Worm (Caenorhabditis elegans) whole organism, young adult: Measurements from ENCODE around the gene R05G6.5.

Experiments used
- B0261.1 ChIP-seq: sonication (generic microtip); optimal IDR thresholded peaks from 2 replicates; lab custom pipeline; 2016; ENCODE audit warnings: mild to moderate bottlenecking, missing genetic modification characterization, moderate library complexity, missing compliant biosample characterization
- B0336.3 ChIP-seq: fragments of 200-800 bp; sonication (Bioruptor generic); IDR thresholded peaks from 2 replicates; pipeline ENCODE4 v1.3.6; 2022; ENCODE audit warnings: missing genetic modification characterization, missing compliant biosample characterization
- C17E4.6 ChIP-seq: fragments of 200-800 bp; sonication (Bioruptor generic); IDR thresholded peaks from 2 replicates; pipeline ENCODE4 v1.3.6; 2022; ENCODE audit warnings: missing genetic modification reagents, missing genetic modification characterization, missing compliant biosample characterization
- D2030.7 ChIP-seq: fragments of 200-800 bp; sonication (Bioruptor generic); IDR thresholded peaks from 2 replicates; pipeline ENCODE4 v1.3.6; 2022; ENCODE audit warnings: missing genetic modification reagents, missing genetic modification characterization, missing compliant biosample characterization
- F33H1.4 ChIP-seq: fragments of 200-800 bp; sonication (Bioruptor generic); IDR thresholded peaks from 2 replicates; pipeline ENCODE4 v1.3.6; 2022; ENCODE audit warnings: missing genetic modification reagents, missing genetic modification characterization, missing compliant biosample characterization
- F39B2.1 ChIP-seq: fragments of 200-800 bp; sonication (Bioruptor generic); IDR thresholded peaks from 2 replicates; pipeline ENCODE4 v1.3.6; 2022; ENCODE audit warnings: missing genetic modification reagents, missing genetic modification characterization, missing compliant biosample characterization
- F49E8.2 ChIP-seq: sonication (generic microtip); optimal IDR thresholded peaks from 3 replicates; lab custom pipeline; 2017; ENCODE audit warnings: missing genetic modification characterization, mild to moderate bottlenecking, missing compliant biosample characterization, antibody characterized with exemption, moderate library complexity; ENCODE audit not compliant: insufficient read depth
- F52B5.7 ChIP-seq: sonication (generic microtip); optimal IDR thresholded peaks from 2 replicates; lab custom pipeline; 2016; ENCODE audit warnings: mild to moderate bottlenecking, missing genetic modification characterization, missing compliant biosample characterization
- F57C9.4 ChIP-seq: sonication (generic microtip); optimal IDR thresholded peaks from 2 replicates; lab custom pipeline; 2017; ENCODE audit warnings: mild to moderate bottlenecking, missing genetic modification characterization, missing compliant biosample characterization
- K12H6.12 ChIP-seq: fragments of 200-800 bp; sonication (Bioruptor generic); optimal IDR thresholded peaks from 2 replicates; lab custom pipeline; 2018; ENCODE audit warnings: mild to moderate bottlenecking, missing genetic modification characterization, missing compliant biosample characterization
- Y79H2A.3 ChIP-seq: fragments of 200-800 bp; sonication (Bioruptor generic); conservative IDR thresholded peaks from 2 replicates; pipeline ENCODE4 v1.3.6; 2022; ENCODE audit warnings: missing genetic modification reagents, missing genetic modification characterization, missing compliant biosample characterization
- Y95B8A.8 ChIP-seq: fragments of 200-800 bp; sonication (Bioruptor generic); IDR thresholded peaks from 2 replicates; pipeline ENCODE4 v1.3.6; 2022; ENCODE audit warnings: missing genetic modification reagents, missing genetic modification characterization, missing compliant biosample characterization
- ZK185.1 ChIP-seq: sonication (generic microtip); optimal IDR thresholded peaks from 2 replicates; lab custom pipeline; 2016; ENCODE audit warnings: mild to moderate bottlenecking, missing genetic modification characterization, missing compliant biosample characterization; ENCODE audit not compliant: poor library complexity, severe bottlenecking
- aptf-3 ChIP-seq: fragments of 200-800 bp; sonication (Bioruptor generic); IDR thresholded peaks from 2 replicates; pipeline ENCODE4 v1.3.6; 2022; ENCODE audit warnings: missing genetic modification characterization, missing compliant biosample characterization
- attf-6 ChIP-seq: fragments of 200-800 bp; sonication (Bioruptor generic); IDR thresholded peaks from 2 replicates; pipeline ENCODE4 v1.3.6; 2022; ENCODE audit warnings: missing genetic modification reagents, missing genetic modification characterization, missing compliant biosample characterization
- ccch-3 ChIP-seq: fragments of 200-800 bp; sonication (Bioruptor generic); optimal IDR thresholded peaks from 2 replicates; lab custom pipeline; 2018; ENCODE audit warnings: mild to moderate bottlenecking, missing genetic modification characterization, missing compliant biosample characterization
- cebp-1 ChIP-seq, 2 experiments: fragments of 200-800 bp in 1 of 2; sonication (Bioruptor generic) in 1 of 2; sonication (generic microtip) in 1 of 2; IDR thresholded peaks in 1 of 2; optimal IDR thresholded peaks in 1 of 2; 2 replicates each; pipeline versions ENCODE4 v1.3.6 to Lab custom; 2017 to 2022; ENCODE audit warnings: missing compliant biosample characterization in 2 of 2, missing genetic modification characterization in 2 of 2, mild to moderate bottlenecking in 1 of 2, missing genetic modification reagents in 1 of 2, moderate library complexity in 1 of 2
- cebp-2 ChIP-seq: fragments of 200-800 bp; sonication (Bioruptor generic); IDR thresholded peaks from 2 replicates; pipeline ENCODE4 v1.3.6; 2022; ENCODE audit warnings: missing genetic modification characterization, missing compliant biosample characterization
- ceh-100 ChIP-seq: fragments of 200-800 bp; sonication (Bioruptor generic); IDR thresholded peaks from 2 replicates; pipeline ENCODE4 v1.3.6; 2022; ENCODE audit warnings: missing genetic modification reagents, missing genetic modification characterization, missing compliant biosample characterization
- ceh-40 ChIP-seq: fragments of 200-800 bp; sonication (Bioruptor generic); IDR thresholded peaks from 2 replicates; pipeline ENCODE4 v1.3.6; 2022; ENCODE audit warnings: missing genetic modification characterization, missing compliant biosample characterization
- die-1 ChIP-seq: sonication (generic microtip); optimal IDR thresholded peaks from 2 replicates; lab custom pipeline; 2016; ENCODE audit warnings: missing genotype, mild to moderate bottlenecking, missing genetic modification characterization, missing compliant biosample characterization
- egl-18 ChIP-seq: fragments of 200-800 bp; sonication (Bioruptor generic); IDR thresholded peaks from 2 replicates; pipeline ENCODE4 v1.3.6; 2022; ENCODE audit warnings: missing genetic modification reagents, missing genetic modification characterization, missing compliant biosample characterization
- ekl-4 ChIP-seq: fragments of 200-800 bp; sonication (Bioruptor generic); IDR thresholded peaks from 2 replicates; pipeline ENCODE4 v1.3.6; 2022; ENCODE audit warnings: missing genetic modification reagents, missing genetic modification characterization, missing compliant biosample characterization
- hmg-1.2 ChIP-seq: fragments of 200-800 bp; sonication (Bioruptor generic); IDR thresholded peaks from 2 replicates; pipeline ENCODE4 v1.3.6; 2022; ENCODE audit warnings: missing genetic modification reagents, missing genetic modification characterization, missing compliant biosample characterization
- hrde-1 ChIP-seq: sonication (generic microtip); optimal IDR thresholded peaks from 2 replicates; lab custom pipeline; 2016; ENCODE audit warnings: missing genetic modification characterization, mild to moderate bottlenecking, missing compliant biosample characterization, moderate library complexity, missing genotype, missing genetic modification reagents, borderline replicate concordance
- lag-1 ChIP-seq: fragments of 200-800 bp; sonication (Bioruptor generic); IDR thresholded peaks from 2 replicates; pipeline ENCODE4 v1.3.6; 2022; ENCODE audit warnings: missing genetic modification reagents, missing genetic modification characterization, missing compliant biosample characterization
- madf-6 ChIP-seq: fragments of 200-800 bp; sonication (Bioruptor generic); IDR thresholded peaks from 2 replicates; pipeline ENCODE4 v1.3.6; 2022; ENCODE audit warnings: missing genetic modification reagents, missing genetic modification characterization, missing compliant biosample characterization
- mxl-1 ChIP-seq: sonication (generic microtip); optimal IDR thresholded peaks from 2 replicates; lab custom pipeline; 2016; ENCODE audit warnings: missing genetic modification characterization, missing compliant biosample characterization
- nfyb-1 ChIP-seq: fragments of 200-800 bp; sonication (Bioruptor generic); IDR thresholded peaks from 2 replicates; pipeline ENCODE4 v1.3.6; 2022; ENCODE audit warnings: missing genetic modification reagents, missing genetic modification characterization, missing compliant biosample characterization
- nhr-179 ChIP-seq: sonication (generic microtip); optimal IDR thresholded peaks from 2 replicates; lab custom pipeline; 2016; ENCODE audit warnings: mild to moderate bottlenecking, missing genetic modification characterization, missing compliant biosample characterization
- nhr-80 ChIP-seq: sonication (generic microtip); optimal IDR thresholded peaks from 2 replicates; lab custom pipeline; 2016; ENCODE audit warnings: missing genetic modification characterization, missing compliant biosample characterization
- nhr-90 ChIP-seq: sonication (generic microtip); optimal IDR thresholded peaks from 2 replicates; lab custom pipeline; 2016; ENCODE audit warnings: missing genotype, mild to moderate bottlenecking, missing genetic modification characterization, missing compliant biosample characterization
- pbrm-1 ChIP-seq: fragments of 200-800 bp; sonication (Bioruptor generic); IDR thresholded peaks from 2 replicates; pipeline ENCODE4 v1.3.6; 2022; ENCODE audit warnings: missing genetic modification reagents, missing genetic modification characterization, missing compliant biosample characterization
- pha-4 ChIP-seq: fragments of 150-350 bp; sonication (generic microtip); optimal IDR thresholded peaks from 2 replicates; lab custom pipeline; 2014; ENCODE audit warnings: missing biosample characterization, missing genetic modification reagents, missing genetic modification characterization
- rec-8 ChIP-seq, 2 experiments: sonication (generic microtip); optimal IDR thresholded peaks; 2 replicates each; lab custom pipeline; 2016; ENCODE audit warnings: mild to moderate bottlenecking in 2 of 2, missing genetic modification characterization in 2 of 2, missing genetic modification reagents in 2 of 2, missing genotype in 2 of 2, missing biosample characterization in 1 of 2, missing compliant biosample characterization in 1 of 2, moderate library complexity in 1 of 2
- repo-1 ChIP-seq: sonication (generic microtip); optimal IDR thresholded peaks from 2 replicates; lab custom pipeline; 2017; ENCODE audit warnings: mild to moderate bottlenecking, missing genetic modification characterization, missing compliant biosample characterization
- snpc-3.4 ChIP-seq: sonication (generic microtip); optimal IDR thresholded peaks from 2 replicates; lab custom pipeline; 2017; ENCODE audit warnings: missing genetic modification characterization, mild to moderate bottlenecking, missing compliant biosample characterization, antibody characterized with exemption, moderate library complexity, missing genotype, missing genetic modification reagents
- snpc-4 ChIP-seq, 5 experiments: fragments of 150-350 bp in 1 of 5; sonication (generic microtip) in 4 of 5; optimal IDR thresholded peaks; 2 replicates each; lab custom pipeline; 2014 to 2018; ENCODE audit warnings: missing genetic modification characterization in 5 of 5, missing biosample characterization in 3 of 5, antibody characterized with exemption in 2 of 5, mild to moderate bottlenecking in 2 of 5, missing compliant biosample characterization in 2 of 5, missing genotype in 2 of 5, moderate library complexity in 2 of 5, missing genetic modification reagents in 1 of 5
- tbx-9 ChIP-seq: sonication (generic microtip); optimal IDR thresholded peaks from 2 replicates; lab custom pipeline; 2016; ENCODE audit warnings: borderline replicate concordance, missing genetic modification characterization, inconsistent platforms, missing compliant biosample characterization
- tlf-1 ChIP-seq: fragments of 200-800 bp; sonication (Bioruptor generic); optimal IDR thresholded peaks from 2 replicates; lab custom pipeline; 2018; ENCODE audit warnings: mild to moderate bottlenecking, missing genetic modification characterization, missing compliant biosample characterization
- zfh-2 ChIP-seq: fragments of 200-800 bp; sonication (Bioruptor generic); conservative IDR thresholded peaks from 2 replicates; pipeline ENCODE4 v1.3.6; 2022; ENCODE audit warnings: missing genetic modification reagents, missing genetic modification characterization, missing compliant biosample characterization
- ztf-18 ChIP-seq: sonication (generic microtip); optimal IDR thresholded peaks from 2 replicates; lab custom pipeline; 2016; ENCODE audit warnings: missing genotype, mild to moderate bottlenecking, missing genetic modification characterization, missing compliant biosample characterization
- ztf-3 ChIP-seq: fragments of 200-800 bp; sonication (Bioruptor generic); optimal IDR thresholded peaks from 2 replicates; lab custom pipeline; 2018; ENCODE audit warnings: mild to moderate bottlenecking, missing genetic modification characterization, missing compliant biosample characterization

R05G6.5 gene

DNA sequence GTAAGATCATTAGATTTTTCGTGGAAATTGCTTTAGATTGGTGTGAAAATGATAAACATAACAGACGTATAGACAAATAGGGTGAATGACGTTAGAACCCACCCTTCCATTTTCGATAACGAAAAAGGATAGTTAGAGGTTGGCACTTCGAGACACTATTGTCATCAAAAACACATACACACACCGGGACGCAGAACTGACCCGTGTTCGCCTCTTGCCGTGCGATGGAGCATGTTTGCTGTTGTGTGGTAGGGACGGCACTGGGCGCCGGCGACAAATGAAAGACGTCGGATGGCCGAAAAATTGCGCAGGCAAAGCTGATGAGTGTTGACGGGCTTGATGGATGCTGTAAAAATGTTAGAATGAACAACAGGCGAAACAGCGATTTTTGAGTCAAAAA lies 41.7 kb downstream of the R05G6.5 start (continued):
- no peak for TF ChIP-seq mxl-1 (tag; lab: Kevin White, UChicago)
- peak; percentile 68; the same call in 1 of the 2 replicates for TF ChIP-seq zfh-2 (GFP tag; lab: Robert Waterston, UW)
- no peak for TF ChIP-seq Y79H2A.3 (GFP tag; lab: Robert Waterston, UW)
- no peak for TF ChIP-seq pbrm-1 (GFP tag; lab: Robert Waterston, UW)
- no peak for TF ChIP-seq snpc-3.4 (tag; lab: Kevin White, UChicago)
- TF ChIP-seq attf-6 (GFP tag; lab: Robert Waterston, UW), result no peak
- TF ChIP-seq lag-1 (GFP tag; lab: Robert Waterston, UW), result no peak
- TF ChIP-seq F52B5.7 (tag; lab: Kevin White, UChicago), result no peak
- TF ChIP-seq ceh-100 (GFP tag; lab: Robert Waterston, UW), result no peak
- TF ChIP-seq K12H6.12 (tag; lab: Kevin White, UChicago), result no peak
- TF ChIP-seq nhr-90 (tag; lab: Kevin White, UChicago), result peak; percentile 41
- TF ChIP-seq Y95B8A.8, result no peak
- TF ChIP-seq ceh-40 (GFP tag; lab: Robert Waterston, UW), result no peak
- TF ChIP-seq C17E4.6, result no peak
- no peak for TF ChIP-seq ztf-3
- TF ChIP-seq B0261.1 (tag; lab: Kevin White, UChicago), result no peak
- TF ChIP-seq F49E8.2, result no peak
- TF ChIP-seq pha-4 (tag; lab: Kevin White, UChicago), result no peak
- TF ChIP-seq die-1 (tag; lab: Kevin White, UChicago), result no peak
- no peak for TF ChIP-seq cebp-2 (GFP tag; lab: Robert Waterston, UW)
- TF ChIP-seq hrde-1, result no peak
- no peak for TF ChIP-seq F39B2.1 (GFP tag; lab: Robert Waterston, UW)
- TF ChIP-seq ccch-3 (GFP tag; lab: Kevin White, UChicago), result no peak
- no peak for TF ChIP-seq aptf-3 (GFP tag; lab: Robert Waterston, UW)
- TF ChIP-seq nhr-179 (tag; lab: Kevin White, UChicago), result no peak
- TF ChIP-seq hmg-1.2 (GFP tag; lab: Robert Waterston, UW), result no peak; the same call in 1 of the 2 replicates
- peak; percentile 96 for TF ChIP-seq nhr-80 (tag; lab: Kevin White, UChicago)
- TF ChIP-seq nfyb-1 (GFP tag; lab: Robert Waterston, UW), result 0 out of 2 replicates have a peak, but pooled peaks have one; percentile 25
- TF ChIP-seq F57C9.4 (tag; lab: Kevin White, UChicago), result no peak
- no peak for TF ChIP-seq tbx-9 (tag; lab: Kevin White, UChicago)
- no peak for TF ChIP-seq ekl-4 (GFP tag; lab: Robert Waterston, UW)
- TF ChIP-seq ztf-18 (tag; lab: Kevin White, UChicago), result peak; percentile 55
- no peak for TF ChIP-seq rec-8 (tag; optimal IDR thresholded peaks at IDR 0.05; lab: Kevin White, UChicago)
- TF ChIP-seq egl-18 (GFP tag; lab: Robert Waterston, UW), result no peak

DNA sequence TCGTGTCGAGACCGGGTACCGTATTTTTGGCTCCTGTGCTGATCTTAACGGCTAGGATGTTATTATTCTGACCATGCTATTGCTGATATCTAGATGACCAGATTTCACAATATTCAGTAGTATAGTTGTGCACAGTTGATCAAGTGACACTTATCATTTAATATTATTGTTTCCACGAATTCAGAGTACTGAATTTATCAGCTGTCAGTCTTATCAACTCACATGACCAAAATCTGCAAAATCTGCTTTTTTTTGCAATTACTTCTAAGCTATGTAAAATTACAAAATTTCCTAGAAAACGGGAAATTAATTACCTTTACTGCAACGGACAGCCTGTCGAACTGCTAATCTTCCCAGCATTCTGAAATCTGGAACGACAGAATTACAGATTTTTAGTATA lies 42.3 kb downstream of the R05G6.5 start, which contains the start of gene pam-1:
TSS of gene pam-1 (minus strand) at position 368 of the 400 bp plus-strand sequence.
- TF ChIP-seq Y95B8A.8 (no peak), nfyb-1 (GFP tag; lab: Robert Waterston, UW) (peak; percentile 26; the same call in 1 of the 2 replicates), cebp-1 (GFP tag; IDR thresholded peaks at IDR 0.05; lab: Robert Waterston, UW) (no peak), cebp-1 (tag; optimal IDR thresholded peaks at IDR 0.05; lab: Kevin White, UChicago) (peak; percentile 42)

DNA sequence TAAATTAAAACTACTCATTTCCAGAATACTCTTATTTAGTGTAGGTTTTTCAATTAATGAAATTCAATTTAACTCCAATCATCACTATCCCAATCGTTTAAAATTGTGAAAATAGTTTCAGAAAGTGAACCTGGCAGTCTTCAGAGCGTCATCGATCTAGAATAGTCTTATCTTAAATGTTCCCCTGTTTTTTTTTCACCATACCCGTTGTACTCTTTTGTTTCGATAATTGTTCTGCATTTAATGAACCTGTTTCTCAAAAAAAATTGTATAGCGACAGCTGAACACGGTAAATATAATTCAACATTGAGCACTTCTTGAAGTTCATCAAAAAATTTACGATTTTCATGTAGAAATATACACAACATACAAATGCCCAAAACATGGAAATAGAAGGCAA lies 43.1 kb downstream of the R05G6.5 start:
- TF ChIP-seq Y95B8A.8 (peak; percentile 43; the same call in 1 of the 2 replicates), hrde-1 (peak; percentile 69), ZK185.1 (tag; lab: Kevin White, UChicago) (peak; percentile 35), B0336.3 (0 out of 2 replicates have a peak, but pooled peaks have one; percentile 37), ztf-3 (no peak), tlf-1 (GFP tag; lab: Kevin White, UChicago) (peak; percentile 16), snpc-4 (GFP tag; optimal IDR thresholded peaks at IDR 0.05; lab: Kevin White, UChicago) (no peak), snpc-4 (tag; optimal IDR thresholded peaks at IDR 0.05; lab: Kevin White, UChicago) (peak in 1 of 4 experiments; percentile 12), F33H1.4 (GFP tag; lab: Robert Waterston, UW) (no peak), repo-1 (tag; lab: Kevin White, UChicago) (peak; percentile 64), nfyb-1 (GFP tag; lab: Robert Waterston, UW) (0 out of 2 replicates have a peak, but pooled peaks have one; percentile 14), D2030.7 (GFP tag; lab: Robert Waterston, UW) (no peak), F39B2.1 (GFP tag; lab: Robert Waterston, UW) (no peak), madf-6 (GFP tag; lab: Robert Waterston, UW) (peak; percentile 42; the same call in 1 of the 2 replicates)
